Worm (Caenorhabditis elegans) whole organism, midembryonic: ENCODE data around the gene R02D5.6.

Source experiments
- klf-2 ChIP-seq: fragments of 200-800 bp; sonication (Bioruptor generic); conservative IDR thresholded peaks from 2 replicates; pipeline ENCODE4 v1.3.6; 2022; ENCODE audit warnings: missing genetic modification reagents, missing genetic modification characterization, missing compliant biosample characterization
- med-1 ChIP-seq: sonication (generic microtip); optimal IDR thresholded peaks from 2 replicates; lab custom pipeline; 2017; ENCODE audit warnings: missing genetic modification characterization, mild to moderate bottlenecking, missing compliant biosample characterization, antibody characterized with exemption, missing genetic modification reagents; ENCODE audit not compliant: insufficient read depth
- ref-1 ChIP-seq: fragments of 200-800 bp; sonication (Bioruptor generic); conservative IDR thresholded peaks from 2 replicates; pipeline ENCODE4 v1.3.6; 2022; ENCODE audit warnings: missing genetic modification reagents, missing genetic modification characterization, missing compliant biosample characterization
- tab-1 ChIP-seq: fragments of 200-800 bp; sonication (Bioruptor generic); IDR thresholded peaks from 2 replicates; pipeline ENCODE4 v1.3.6; 2022; ENCODE audit warnings: missing genetic modification characterization, missing compliant biosample characterization
- ztf-29 ChIP-seq: fragments of 200-800 bp; sonication (Bioruptor generic); IDR thresholded peaks from 2 replicates; pipeline ENCODE4 v1.3.6; 2022; ENCODE audit warnings: missing genetic modification reagents, missing genetic modification characterization, missing compliant biosample characterization

DNA sequence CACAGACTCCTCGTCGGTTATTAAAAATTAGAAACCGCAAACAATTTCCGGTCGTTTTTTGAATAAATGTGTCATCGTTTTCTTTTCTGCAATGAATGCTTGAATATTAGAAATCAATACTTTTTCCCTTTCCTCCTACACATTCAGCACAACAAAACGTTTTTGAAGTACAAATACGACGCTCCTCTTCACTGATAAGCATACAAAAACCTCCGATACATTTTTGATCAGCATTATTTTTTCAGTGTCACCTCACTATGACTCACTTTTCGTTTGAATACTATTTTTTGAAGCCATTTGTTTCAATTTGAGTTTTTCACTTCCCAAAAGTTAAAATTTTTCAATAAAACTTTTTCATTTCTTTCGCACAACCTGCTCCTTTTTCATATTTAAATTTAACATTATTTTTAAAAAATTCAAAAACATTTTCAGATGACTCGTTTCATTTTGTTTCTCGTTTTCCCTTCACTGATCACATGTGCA, 35.1 kb downstream of the R02D5.6 start, which contains the start of gene R02D5.3:
- no peak for TF ChIP-seq tab-1 (GFP tag; lab: Robert Waterston, UW)
- no peak for TF ChIP-seq ztf-29
- no peak for TF ChIP-seq ref-1 (GFP tag; lab: Robert Waterston, UW)
- no peak for TF ChIP-seq med-1
- no peak for TF ChIP-seq klf-2 (GFP tag; lab: Robert Waterston, UW)
